Worm (Caenorhabditis elegans): ENCODE data around the gene far-1.
A peak's percentile ranks its signal among the peaks of the same experiment; 100 is the strongest.

Gene far-1

DNA sequence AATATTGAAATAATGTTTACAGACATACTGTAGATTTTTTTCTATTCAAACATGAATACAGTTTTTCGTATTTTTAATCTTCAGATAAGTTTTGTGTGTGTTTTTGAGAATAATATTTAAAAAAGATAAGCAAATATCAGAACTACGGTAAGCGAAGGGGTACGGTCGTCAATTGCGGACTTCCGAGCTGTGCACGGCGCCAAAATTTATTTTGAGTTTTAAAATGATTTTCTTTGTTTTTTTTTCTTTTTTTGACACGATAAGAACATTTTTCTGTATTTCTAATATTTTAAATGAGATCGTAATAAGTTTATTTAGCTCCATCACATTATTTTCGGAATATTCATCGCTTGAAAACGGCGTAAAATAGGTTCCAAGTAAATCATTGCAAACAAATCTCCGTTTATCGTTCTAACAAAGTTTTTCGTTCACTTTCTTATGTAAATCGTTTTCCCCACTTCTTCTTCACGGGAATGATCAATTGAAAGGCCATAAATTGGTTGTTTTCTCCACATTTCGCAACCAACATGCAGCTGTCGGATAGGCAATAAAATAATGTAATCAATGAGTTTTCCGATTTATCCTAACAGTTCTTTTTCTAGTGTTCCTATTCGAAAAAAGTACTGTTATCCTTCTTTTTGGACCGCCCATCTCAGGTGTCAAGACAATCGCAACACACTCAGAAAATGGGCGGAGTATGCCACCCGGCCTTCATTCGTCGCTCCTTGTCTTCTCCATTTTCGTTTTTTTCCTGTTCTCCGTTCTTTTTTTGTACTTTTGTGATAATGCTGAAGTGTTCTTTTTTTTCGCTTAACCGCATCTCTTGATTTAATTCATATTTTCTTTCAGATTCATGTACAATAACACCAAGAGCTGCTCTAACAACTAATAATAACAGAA is 10.7 kb upstream of the far-1 start, which contains the start of gene glp-1:
Gene glp-1, plus strand, starts transcription at position 850 of the 900 bp plus-strand sequence.
- TF ChIP-seq D2030.7 (GFP tag; IDR thresholded peaks at IDR 0.05) (peak; percentile 60; the same call in 1 of the 2 replicates), dox-1 (GFP tag; IDR thresholded peaks at IDR 0.05) (no peak), pbrm-1 (GFP tag; IDR thresholded peaks at IDR 0.05) (no peak), pha-4 (tag; optimal IDR thresholded peaks at IDR 0.05) (no peak), hmg-1.2 (GFP tag; IDR thresholded peaks at IDR 0.05) (peak; percentile 5; the same call in 1 of the 2 replicates), aptf-3 (GFP tag; IDR thresholded peaks at IDR 0.05) (no peak), rcor-1 (GFP tag; IDR thresholded peaks at IDR 0.05) (no peak), rec-8 (tag; optimal IDR thresholded peaks at IDR 0.05) (no peak), mes-4 (tag; optimal IDR thresholded peaks at IDR 0.05) (no peak), lin-54 (GFP tag; optimal IDR thresholded peaks at IDR 0.05) (peak; percentile 31), ceh-58 (GFP tag; IDR thresholded peaks at IDR 0.05) (no peak), madf-6 (GFP tag; IDR thresholded peaks at IDR 0.05) (peak; percentile 80; the same call in 1 of the 2 replicates), nhr-120 (GFP tag; IDR thresholded peaks at IDR 0.05) (no peak), dpff-1 (tag; optimal IDR thresholded peaks at IDR 0.05) (no peak), F33H1.4 (GFP tag; IDR thresholded peaks at IDR 0.05) (0 out of 2 replicates have a peak, but pooled peaks have one; percentile 42), gei-17 (GFP tag; optimal IDR thresholded peaks at IDR 0.05) (no peak), attf-3 (GFP tag; conservative IDR thresholded peaks at IDR 0.05) (peak; percentile 61; the same call in 1 of the 2 replicates), dpl-1 (GFP tag; optimal IDR thresholded peaks at IDR 0.05) (peak; percentile 65), akir-1 (GFP tag; optimal IDR thresholded peaks at IDR 0.05) (no peak), snpc-3.4 (tag; optimal IDR thresholded peaks at IDR 0.05) (peak; percentile 32), hlh-12 (tag; optimal IDR thresholded peaks at IDR 0.05) (no peak), lsl-1 (GFP tag; optimal IDR thresholded peaks at IDR 0.05) (peak; percentile 95), F57A8.1 (GFP tag; optimal IDR thresholded peaks at IDR 0.05) (no peak), ceh-91 (GFP tag; IDR thresholded peaks at IDR 0.05) (peak; percentile 46; the same call in 1 of the 2 replicates), Y67H2A.10 (GFP tag; conservative IDR thresholded peaks at IDR 0.05) (no peak), madf-10 (tag; optimal IDR thresholded peaks at IDR 0.05) (no peak), efl-1 (GFP tag; optimal IDR thresholded peaks at IDR 0.05) (peak; percentile 91), cebp-1 (GFP tag; IDR thresholded peaks at IDR 0.05) (no peak), cebp-1 (tag; optimal IDR thresholded peaks at IDR 0.05) (no peak), madf-8 (GFP tag; conservative IDR thresholded peaks at IDR 0.05) (peak; percentile 66), F39B2.1 (GFP tag; IDR thresholded peaks at IDR 0.05) (no peak), xnd-1 (tag; optimal IDR thresholded peaks at IDR 0.05) (peak; percentile 30)

- peak; percentile 96 for TF ChIP-seq attf-3 (GFP tag; conservative IDR thresholded peaks at IDR 0.05)
- TF ChIP-seq efl-1 (GFP tag; optimal IDR thresholded peaks at IDR 0.05): peak; percentile 52
- TF ChIP-seq mcd-1 (GFP tag; IDR thresholded peaks at IDR 0.05): 0 out of 2 replicates have a peak, but pooled peaks have one; percentile 25
- no peak for TF ChIP-seq rec-8 (tag; optimal IDR thresholded peaks at IDR 0.05)
- TF ChIP-seq lin-54 (GFP tag; optimal IDR thresholded peaks at IDR 0.05): peak; percentile 56
- no peak for TF ChIP-seq zfh-2 (GFP tag; conservative IDR thresholded peaks at IDR 0.05)
Observed at ce11 chrIII:9089325-9089823, 8.4 kb upstream of the far-1 start, which contains the start of the genes mccc-2 and mrpl-44. Gene mccc-2 (minus strand): TSS chrIII:9089375. Gene mrpl-44 (minus strand): TSS chrIII:9089375.

- TF ChIP-seq C06A6.2 (GFP tag; conservative IDR thresholded peaks at IDR 0.05) (no peak), mcd-1 (GFP tag; IDR thresholded peaks at IDR 0.05) (0 out of 2 replicates have a peak, but pooled peaks have one; percentile 11), B0336.3 (GFP tag; IDR thresholded peaks at IDR 0.05) (0 out of 2 replicates have a peak, but pooled peaks have one; percentile 14), cebp-1 (GFP tag; IDR thresholded peaks at IDR 0.05) (no peak), cebp-1 (tag; optimal IDR thresholded peaks at IDR 0.05) (peak; percentile 13)
Observed at ce11 chrIII:9084329-9084728, 3.4 kb upstream of the far-1 start.
